Worm (Caenorhabditis elegans): ENCODE results near the gene madf-5.

DNA sequence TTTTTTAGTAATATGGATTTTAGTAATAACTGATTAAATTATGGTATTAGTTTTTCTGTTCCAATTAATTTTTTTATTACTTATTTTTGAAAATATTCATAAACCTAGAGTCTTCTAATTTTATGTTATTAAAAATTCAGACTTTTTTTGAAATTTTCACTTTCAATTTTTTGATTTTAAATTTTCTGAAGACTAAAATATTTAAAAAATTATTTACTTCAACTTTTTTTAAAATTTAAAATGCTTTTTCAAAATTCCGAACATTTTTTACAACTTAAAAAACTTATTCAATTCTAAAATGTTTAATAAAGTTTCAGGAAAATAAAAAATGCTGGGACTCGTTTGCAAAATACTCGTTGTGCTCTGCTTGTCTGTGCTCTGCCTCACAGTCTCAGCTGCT, 22.8 kb upstream of the madf-5 start, which contains the start of gene nlp-41:
- TF ChIP-seq ztf-3 (GFP tag; optimal IDR thresholded peaks at IDR 0.05) (no peak), B0035.1 (tag; optimal IDR thresholded peaks at IDR 0.05) (no peak), ztf-18 (tag; optimal IDR thresholded peaks at IDR 0.05) (no peak), aptf-2 (GFP tag; conservative IDR thresholded peaks at IDR 0.05) (no peak), ama-1 (optimal IDR thresholded peaks at IDR 0.05) (no peak), ama-1 (GFP tag; optimal IDR thresholded peaks at IDR 0.05) (no peak)
